Fruit fly (Drosophila melanogaster) whole organism: ENCODE data around the gene CG5708.

Experiments used
- Dll ChIP-seq: fragments of >200 bp; optimal IDR thresholded peaks from 2 replicates; lab custom pipeline; 2017
- EcR ChIP-seq, 2 experiments: fragments of >200 bp; optimal IDR thresholded peaks; 2 replicates each; lab custom pipeline; 2017; ENCODE audit warnings: missing biosample characterization in 2 of 2, missing genetic modification characterization in 2 of 2, missing genetic modification reagents in 2 of 2
- pan ChIP-seq: fragments of >200 bp; optimal IDR thresholded peaks from 2 replicates; lab custom pipeline; 2017
- psq ChIP-seq: fragments of >200 bp; optimal IDR thresholded peaks from 2 replicates; lab custom pipeline; 2017
- usp ChIP-seq: fragments of >200 bp; optimal IDR thresholded peaks from 2 replicates; lab custom pipeline; 2017; ENCODE audit warnings: missing biosample characterization, missing genetic modification characterization, mixed read lengths

dm6 chr2L:10263830-10264634 is 37.4 kb upstream of the CG5708 start, which contains the start of gene REPTOR-BP:
- TF ChIP-seq usp (GFP tag; lab: Kevin White, UChicago), result no peak
- TF ChIP-seq psq, result no peak
- TF ChIP-seq Dll (lab: Kevin White, UChicago), result no peak
- no peak for TF ChIP-seq EcR (GFP tag; optimal IDR thresholded peaks at IDR 0.05; lab: Kevin White, UChicago)
- no peak for TF ChIP-seq pan (lab: Kevin White, UChicago)
